Worm (Caenorhabditis elegans): ENCODE data around the gene sri-34.

DNA sequence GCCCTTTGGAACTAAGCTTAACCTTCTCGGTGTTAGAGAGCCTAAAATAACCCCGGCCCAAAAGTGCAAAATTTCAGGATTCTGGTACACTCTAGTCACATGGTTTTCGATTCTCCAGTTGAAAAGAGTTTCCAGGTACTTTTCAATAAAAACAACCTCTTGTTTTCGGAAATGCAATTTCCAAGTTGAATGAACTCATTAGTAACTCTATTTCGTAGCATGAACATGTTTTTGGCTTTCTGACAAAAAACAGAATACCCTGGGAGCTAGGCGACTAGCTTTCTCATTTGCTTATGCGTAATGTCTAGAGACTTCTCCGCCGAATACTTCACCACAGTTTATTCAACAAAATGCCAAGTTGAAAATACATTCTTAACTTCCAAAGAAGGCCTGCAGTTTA, 35.7 kb downstream of the sri-34 start, which contains the start of gene srh-71:
- TF ChIP-seq ceh-82 (tag; optimal IDR thresholded peaks at IDR 0.05) (no peak), zag-1 (tag; optimal IDR thresholded peaks at IDR 0.05) (no peak), ets-5 (GFP tag; IDR thresholded peaks at IDR 0.05) (no peak), lin-15B (tag; optimal IDR thresholded peaks at IDR 0.05) (no peak), F16B12.6 (tag; optimal IDR thresholded peaks at IDR 0.05) (no peak), fkh-10 (GFP tag; optimal IDR thresholded peaks at IDR 0.05) (no peak), elt-3 (tag; optimal IDR thresholded peaks at IDR 0.05) (no peak), ces-1 (GFP tag; optimal IDR thresholded peaks at IDR 0.05) (no peak), nhr-237 (tag; optimal IDR thresholded peaks at IDR 0.05) (no peak)
